Fruit fly (Drosophila melanogaster) whole organism, embryonic: Measurements from ENCODE around the gene CG16984.

Source experiments
- Blimp-1 ChIP-seq: fragments of 200-800 bp; sonication (Bioruptor generic); optimal IDR thresholded peaks from 3 replicates; lab custom pipeline; 2018; ENCODE audit warnings: missing biosample characterization, missing genetic modification characterization, mild to moderate bottlenecking, moderate library complexity, missing genetic modification reagents
- CG10147 ChIP-seq: fragments of 200-800 bp; sonication (Bioruptor generic); optimal IDR thresholded peaks from 2 replicates; lab custom pipeline; 2019; ENCODE audit warnings: missing biosample characterization, mild to moderate bottlenecking, missing genetic modification characterization, moderate library complexity
- CG10462 ChIP-seq: fragments of 200-800 bp; sonication (Bioruptor generic); optimal IDR thresholded peaks from 2 replicates; lab custom pipeline; 2016; ENCODE audit warnings: missing biosample characterization, missing genetic modification characterization
- CG10959 ChIP-seq: fragments of 200-800 bp; sonication (Bioruptor generic); IDR thresholded peaks from 2 replicates; pipeline ENCODE4 v1.3.6; 2022; ENCODE audit warnings: missing biosample characterization, missing genetic modification characterization
- CG11398 ChIP-seq: fragments of 200-800 bp; sonication (Bioruptor generic); optimal IDR thresholded peaks from 2 replicates; lab custom pipeline; 2016; ENCODE audit warnings: missing biosample characterization, missing genetic modification characterization
- CG12236 ChIP-seq: fragments of 200-800 bp; sonication (Bioruptor generic); optimal IDR thresholded peaks from 2 replicates; lab custom pipeline; 2016; ENCODE audit warnings: missing biosample characterization, missing genetic modification characterization
- CG12659 ChIP-seq: fragments of 200-800 bp; sonication (Bioruptor generic); optimal IDR thresholded peaks from 3 replicates; lab custom pipeline; 2017; ENCODE audit warnings: mild to moderate bottlenecking, missing biosample characterization, missing genetic modification reagents, missing genetic modification characterization
- CG3407 ChIP-seq: fragments of 200-800 bp; sonication (Bioruptor generic); optimal IDR thresholded peaks from 2 replicates; lab custom pipeline; 2018; ENCODE audit warnings: missing biosample characterization, mild to moderate bottlenecking, missing genetic modification characterization
- CG4404 ChIP-seq: fragments of 200-800 bp; sonication (Bioruptor generic); IDR thresholded peaks from 2 replicates; pipeline ENCODE4 v1.3.6; 2022; ENCODE audit warnings: missing biosample characterization, missing genetic modification characterization
- CG4424 ChIP-seq: fragments of 200-800 bp; sonication (Bioruptor generic); optimal IDR thresholded peaks from 3 replicates; lab custom pipeline; 2016; ENCODE audit warnings: missing biosample characterization, missing genetic modification characterization
- CG7745 ChIP-seq: fragments of 200-800 bp; sonication (Bioruptor generic); optimal IDR thresholded peaks from 2 replicates; lab custom pipeline; 2018; ENCODE audit warnings: missing biosample characterization, mild to moderate bottlenecking, missing genetic modification characterization, moderate library complexity
- CG8089 ChIP-seq: fragments of 200-800 bp; sonication (Bioruptor generic); optimal IDR thresholded peaks from 3 replicates; lab custom pipeline; 2016; ENCODE audit warnings: missing biosample characterization, missing genetic modification characterization
- CG9797 ChIP-seq: fragments of 200-800 bp; sonication (Bioruptor generic); optimal IDR thresholded peaks from 3 replicates; lab custom pipeline; 2018; ENCODE audit warnings: missing biosample characterization, mild to moderate bottlenecking, missing genetic modification characterization
- CHES-1-like ChIP-seq: fragments of 200-800 bp; sonication (Bioruptor generic); optimal IDR thresholded peaks from 2 replicates; lab custom pipeline; 2016; ENCODE audit warnings: missing biosample characterization, missing genetic modification characterization
- CoRest ChIP-seq: fragments of 200-800 bp; sonication (Bioruptor generic); optimal IDR thresholded peaks from 3 replicates; lab custom pipeline; 2018; ENCODE audit warnings: missing biosample characterization, mild to moderate bottlenecking, missing genetic modification characterization, moderate library complexity
- CrebB ChIP-seq: fragments of 200-800 bp; sonication (Bioruptor generic); optimal IDR thresholded peaks from 3 replicates; lab custom pipeline; 2018; ENCODE audit warnings: missing biosample characterization, mild to moderate bottlenecking, missing genetic modification characterization
- D19A ChIP-seq: fragments of 200-800 bp; optimal IDR thresholded peaks from 3 replicates; lab custom pipeline; 2019; ENCODE audit warnings: missing biosample characterization, mild to moderate bottlenecking, missing genetic modification characterization, moderate library complexity
- Dp ChIP-seq: fragments of 200-800 bp; sonication (Bioruptor generic); optimal IDR thresholded peaks from 2 replicates; lab custom pipeline; 2018; ENCODE audit warnings: missing biosample characterization, mild to moderate bottlenecking, missing genetic modification characterization, moderate library complexity
- E2f1 ChIP-seq: fragments of 200-800 bp; sonication (Bioruptor generic); IDR thresholded peaks from 2 replicates; pipeline ENCODE4 v1.3.6; 2022; ENCODE audit warnings: missing biosample characterization, missing genetic modification characterization
- Fer2 ChIP-seq: fragments of 200-800 bp; sonication (Bioruptor generic); optimal IDR thresholded peaks from 2 replicates; lab custom pipeline; 2018; ENCODE audit warnings: missing biosample characterization, mild to moderate bottlenecking, missing genetic modification characterization, moderate library complexity
- HLHmδ ChIP-seq: fragments of 200-800 bp; sonication (Bioruptor generic); optimal IDR thresholded peaks from 2 replicates; lab custom pipeline; 2018; ENCODE audit warnings: missing biosample characterization, mild to moderate bottlenecking, missing genetic modification characterization, moderate library complexity
- Hey ChIP-seq: fragments of 200-800 bp; sonication (Bioruptor generic); optimal IDR thresholded peaks from 3 replicates; lab custom pipeline; 2018; ENCODE audit warnings: missing biosample characterization, mild to moderate bottlenecking, missing genetic modification characterization
- Hmx ChIP-seq: fragments of 200-800 bp; sonication (Bioruptor generic); optimal IDR thresholded peaks from 2 replicates; lab custom pipeline; 2016; ENCODE audit warnings: missing biosample characterization, missing genetic modification characterization
- Spps ChIP-seq: fragments of 200-800 bp; sonication (Bioruptor generic); optimal IDR thresholded peaks from 2 replicates; lab custom pipeline; 2018; ENCODE audit warnings: missing biosample characterization, mild to moderate bottlenecking, missing genetic modification characterization
- Stat92E ChIP-seq, 3 experiments: fragments of >200 bp in 2 of 3; fragments of 200-800 bp in 1 of 3; sonication (Bioruptor generic) in 1 of 3; optimal IDR thresholded peaks; 2 replicates each; lab custom pipeline; 2017 to 2019; ENCODE audit warnings: missing biosample characterization in 3 of 3, missing genetic modification characterization in 3 of 3, mild to moderate bottlenecking in 1 of 3, moderate library complexity in 1 of 3
- Taf1 ChIP-seq: fragments of 200-800 bp; sonication (Bioruptor generic); IDR thresholded peaks from 2 replicates; pipeline ENCODE4 v1.3.6; 2022; ENCODE audit warnings: missing biosample characterization, missing genetic modification characterization
- Vsx1 ChIP-seq: fragments of 200-800 bp; sonication (Bioruptor generic); optimal IDR thresholded peaks from 2 replicates; lab custom pipeline; 2017; ENCODE audit warnings: missing biosample characterization, mild to moderate bottlenecking, missing genetic modification characterization, missing genetic modification reagents
- YL-1 ChIP-seq: fragments of 200-800 bp; sonication (Bioruptor generic); optimal IDR thresholded peaks from 3 replicates; lab custom pipeline; 2017; ENCODE audit warnings: missing biosample characterization, mild to moderate bottlenecking, missing genetic modification characterization
- ara ChIP-seq: fragments of 200-800 bp; sonication (Bioruptor generic); IDR thresholded peaks from 2 replicates; pipeline ENCODE4 v1.3.6; 2022; ENCODE audit warnings: missing biosample characterization, missing genetic modification characterization
- bcd ChIP-seq: fragments of 200-800 bp; sonication (Bioruptor generic); optimal IDR thresholded peaks from 2 replicates; lab custom pipeline; 2017; ENCODE audit warnings: missing biosample characterization, mild to moderate bottlenecking, missing genetic modification characterization
- bsh ChIP-seq, 2 experiments: fragments of 200-800 bp; sonication (Bioruptor generic); optimal IDR thresholded peaks; 2 replicates each; lab custom pipeline; 2017 to 2018; ENCODE audit warnings: mild to moderate bottlenecking in 2 of 2, missing biosample characterization in 2 of 2, missing genetic modification characterization in 2 of 2, moderate library complexity in 1 of 2
- btn ChIP-seq: fragments of 200-800 bp; sonication (Bioruptor generic); optimal IDR thresholded peaks from 2 replicates; lab custom pipeline; 2016; ENCODE audit warnings: missing biosample characterization, missing genetic modification characterization
- emc ChIP-seq: fragments of 200-800 bp; sonication (Bioruptor generic); optimal IDR thresholded peaks from 2 replicates; lab custom pipeline; 2016; ENCODE audit warnings: missing biosample characterization, missing genetic modification characterization
- eve ChIP-seq, 2 experiments: fragments of >200 bp; optimal IDR thresholded peaks; 2 replicates each; lab custom pipeline; 2017; ENCODE audit warnings: missing biosample characterization in 2 of 2, missing genetic modification characterization in 2 of 2
- fd96Cb ChIP-seq: fragments of 200-800 bp; sonication (Bioruptor generic); optimal IDR thresholded peaks from 2 replicates; lab custom pipeline; 2018; ENCODE audit warnings: missing biosample characterization, mild to moderate bottlenecking, missing genetic modification characterization, moderate library complexity
- gsb ChIP-seq: fragments of 200-800 bp; sonication (Bioruptor generic); IDR thresholded peaks from 2 replicates; pipeline ENCODE4 v1.3.6; 2022; ENCODE audit warnings: missing biosample characterization, missing genetic modification characterization
- hth ChIP-seq: fragments of >200 bp; optimal IDR thresholded peaks from 2 replicates; lab custom pipeline; 2017; ENCODE audit warnings: inconsistent platforms
- ind ChIP-seq: fragments of 200-800 bp; sonication (Bioruptor generic); optimal IDR thresholded peaks from 3 replicates; lab custom pipeline; 2016; ENCODE audit warnings: missing biosample characterization, missing genetic modification characterization
- mam ChIP-seq: fragments of 200-800 bp; sonication (Bioruptor generic); optimal IDR thresholded peaks from 3 replicates; lab custom pipeline; 2016; ENCODE audit warnings: missing biosample characterization, missing genetic modification characterization
- nau ChIP-seq: fragments of 200-800 bp; sonication (Bioruptor generic); optimal IDR thresholded peaks from 3 replicates; lab custom pipeline; 2017; ENCODE audit warnings: missing biosample characterization, mild to moderate bottlenecking, missing genetic modification characterization, missing genetic modification reagents
- org-1 ChIP-seq: fragments of 200-800 bp; sonication (Bioruptor generic); optimal IDR thresholded peaks from 2 replicates; lab custom pipeline; 2017; ENCODE audit warnings: missing biosample characterization, missing genetic modification characterization
- pho ChIP-seq: fragments of 200-800 bp; sonication (Bioruptor generic); optimal IDR thresholded peaks from 2 replicates; lab custom pipeline; 2016; ENCODE audit warnings: missing biosample characterization, missing genetic modification characterization
- psq ChIP-seq: fragments of 200-800 bp; sonication (Bioruptor generic); optimal IDR thresholded peaks from 2 replicates; lab custom pipeline; 2017; ENCODE audit warnings: missing biosample characterization, missing genetic modification characterization
- row ChIP-seq: fragments of 200-800 bp; sonication (Bioruptor generic); IDR thresholded peaks from 3 replicates; pipeline ENCODE4 v1.3.6; 2022; ENCODE audit warnings: missing biosample characterization, missing genetic modification characterization
- run ChIP-seq: fragments of 200-800 bp; sonication (Bioruptor generic); optimal IDR thresholded peaks from 3 replicates; lab custom pipeline; 2018; ENCODE audit warnings: missing biosample characterization, mild to moderate bottlenecking, missing genetic modification characterization
- sc ChIP-seq, 3 experiments: fragments of >200 bp in 2 of 3; fragments of 200-800 bp in 1 of 3; sonication (Bioruptor generic) in 1 of 3; optimal IDR thresholded peaks; 2 replicates in 2 of 3; 3 replicates in 1 of 3; lab custom pipeline; 2017; ENCODE audit warnings: mild to moderate bottlenecking in 1 of 3, missing biosample characterization in 1 of 3, missing genetic modification characterization in 1 of 3, missing genetic modification reagents in 1 of 3
- tll ChIP-seq, 2 experiments: fragments of 200-800 bp in 1 of 2; fragments of >200 bp in 1 of 2; sonication (Bioruptor generic) in 1 of 2; optimal IDR thresholded peaks; 2 replicates each; lab custom pipeline; 2017 to 2019; ENCODE audit warnings: missing biosample characterization in 2 of 2, missing genetic modification characterization in 2 of 2, mild to moderate bottlenecking in 1 of 2, moderate library complexity in 1 of 2
- trh ChIP-seq: fragments of 200-800 bp; sonication (Bioruptor generic); optimal IDR thresholded peaks from 2 replicates; lab custom pipeline; 2016; ENCODE audit warnings: missing biosample characterization, missing genetic modification characterization
- vfl ChIP-seq: fragments of 200-800 bp; sonication (Bioruptor generic); optimal IDR thresholded peaks from 2 replicates; lab custom pipeline; 2016; ENCODE audit warnings: missing biosample characterization, missing genetic modification characterization
- wdn ChIP-seq: fragments of 200-800 bp; sonication (Bioruptor generic); IDR thresholded peaks from 2 replicates; pipeline ENCODE4 v1.3.6; 2022; ENCODE audit warnings: missing biosample characterization, missing genetic modification characterization

CG16984 gene

dm6 chr3L:2581343-2581825 lies 14.2 kb upstream of the CG16984 start:
- TF ChIP-seq Blimp-1 (GFP tag; lab: Kevin White, UChicago): peak; percentile 91
- TF ChIP-seq bcd (GFP tag; lab: Kevin White, UChicago): peak; percentile 88
- no peak for TF ChIP-seq Dp (GFP tag; lab: Kevin White, UChicago)
- TF ChIP-seq Hmx (GFP tag; lab: Kevin White, UChicago): peak; percentile 17
- peak; percentile 93 for TF ChIP-seq row (GFP tag; lab: Robert Waterston, UW)
- TF ChIP-seq trh (GFP tag; lab: Kevin White, UChicago): peak; percentile 39
- peak; percentile 71 for TF ChIP-seq CHES-1-like
- no peak for TF ChIP-seq CG9797 (GFP tag; lab: Kevin White, UChicago)
- no peak for TF ChIP-seq CG7745
- TF ChIP-seq vfl: peak; percentile 8
- TF ChIP-seq Vsx1 (GFP tag; lab: Kevin White, UChicago): no peak
- peak; percentile 67 for TF ChIP-seq pho (GFP tag; lab: Kevin White, UChicago)
- peak; percentile 77 for TF ChIP-seq CG10147 (GFP tag; lab: Kevin White, UChicago)
- peak; percentile 61 for TF ChIP-seq gsb (GFP tag; lab: Robert Waterston, UW)
- TF ChIP-seq run (tag; lab: Kevin White, UChicago): peak; percentile 60
- peak; percentile 77 for TF ChIP-seq CG12659 (GFP tag; lab: Kevin White, UChicago)
- TF ChIP-seq ind (GFP tag; lab: Kevin White, UChicago): peak; percentile 75
- peak in 1 of 2 experiments; percentile 7 for TF ChIP-seq tll (GFP tag; optimal IDR thresholded peaks at IDR 0.05; lab: Kevin White, UChicago)
- TF ChIP-seq btn (GFP tag; lab: Kevin White, UChicago): peak; percentile 44
- TF ChIP-seq Fer2 (tag; lab: Kevin White, UChicago): peak; percentile 13
- TF ChIP-seq CG4404 (GFP tag; lab: Robert Waterston, UW): peak; percentile 54; the same call in 1 of the 2 replicates
- TF ChIP-seq CG10959 (GFP tag; lab: Robert Waterston, UW): peak; percentile 87
- TF ChIP-seq CG11398 (GFP tag; lab: Kevin White, UChicago): peak; percentile 1
- TF ChIP-seq Hey (tag; lab: Kevin White, UChicago): no peak
- TF ChIP-seq mam: peak; percentile 80
- TF ChIP-seq ara (GFP tag; lab: Robert Waterston, UW): peak; percentile 83
- peak in 1 of 3 experiments; percentile 78 for TF ChIP-seq Stat92E (GFP tag; optimal IDR thresholded peaks at IDR 0.05; lab: Kevin White, UChicago)
- peak; percentile 83 for TF ChIP-seq Spps
- TF ChIP-seq HLHmδ (GFP tag; lab: Kevin White, UChicago): no peak
- TF ChIP-seq wdn (GFP tag; lab: Robert Waterston, UW): peak; percentile 85
- TF ChIP-seq E2f1 (GFP tag; lab: Robert Waterston, UW): peak; percentile 81
- TF ChIP-seq psq (GFP tag; lab: Kevin White, UChicago): peak; percentile 60
- TF ChIP-seq CrebB (tag; lab: Kevin White, UChicago): peak; percentile 76
- TF ChIP-seq nau (GFP tag; lab: Kevin White, UChicago): peak; percentile 82
- peak; percentile 9 for TF ChIP-seq CG12236
- peak; percentile 81 for TF ChIP-seq Taf1 (GFP tag; lab: Robert Waterston, UW)
- peak; percentile 73 for TF ChIP-seq CG4424
- peak; percentile 70 for TF ChIP-seq CG10462 (GFP tag; lab: Kevin White, UChicago)
- peak in 1 of 2 experiments; percentile 80 for TF ChIP-seq eve (GFP tag; optimal IDR thresholded peaks at IDR 0.05; lab: Kevin White, UChicago)
- TF ChIP-seq sc (optimal IDR thresholded peaks at IDR 0.05; lab: Kevin White, UChicago): no peak
- TF ChIP-seq sc (GFP tag; optimal IDR thresholded peaks at IDR 0.05; lab: Kevin White, UChicago): peak; percentile 81
- TF ChIP-seq CoRest: peak; percentile 89
- TF ChIP-seq CG3407: peak; percentile 74
- peak; percentile 90 for TF ChIP-seq fd96Cb
- peak; percentile 50 for TF ChIP-seq CG8089 (GFP tag; lab: Kevin White, UChicago)
- peak; percentile 85 for TF ChIP-seq D19A (tag; lab: Kevin White, UChicago)
- TF ChIP-seq org-1 (GFP tag; lab: Kevin White, UChicago): peak; percentile 81
- TF ChIP-seq YL-1: peak; percentile 45
- TF ChIP-seq emc (GFP tag; lab: Kevin White, UChicago): peak; percentile 33
- peak; percentile 20 to 94 for TF ChIP-seq bsh (GFP tag; optimal IDR thresholded peaks at IDR 0.05; lab: Kevin White, UChicago)
- TF ChIP-seq hth (lab: Kevin White, UChicago): no peak
